ENCODE assay signal across 2 worm cellular contexts in genomic region chrV:731330-731729, ce11.
A peak's percentile ranks its signal among the peaks of the same experiment; 100 is the strongest.
TF ChIP-seq lines count a peak whose summit lies in the region.

No protein-coding gene starts in this region.

TF ChIP-seq in whole organism, L1 larva, 84 proteins besides CTCF, POLR2A, EP300 and RAD21 (continued from another document):
- TF ChIP-seq elt-3 (tag; optimal IDR thresholded peaks at IDR 0.05; lab: Kevin White, UChicago) (peak in 5 of 6 experiments; percentile 16 to 92 (median 65)), F16B12.6 (tag; optimal IDR thresholded peaks at IDR 0.05; lab: Kevin White, UChicago) (no peak), pqm-1 (tag; optimal IDR thresholded peaks at IDR 0.05; lab: Kevin White, UChicago) (peak; percentile 48), unc-130 (tag; optimal IDR thresholded peaks at IDR 0.05; lab: Kevin White, UChicago) (peak; percentile 87), mab-9 (GFP tag; IDR thresholded peaks at IDR 0.05; lab: Robert Waterston, UW) (peak; percentile 71), ceh-82 (tag; optimal IDR thresholded peaks at IDR 0.05; lab: Kevin White, UChicago) (peak; percentile 25 to 51 (median 41)), xbp-1 (tag; optimal IDR thresholded peaks at IDR 0.05; lab: Kevin White, UChicago) (peak; percentile 84), pax-3 (tag; optimal IDR thresholded peaks at IDR 0.05; lab: Kevin White, UChicago) (peak; percentile 75), rnt-1 (tag; optimal IDR thresholded peaks at IDR 0.05; lab: Kevin White, UChicago) (peak; percentile 95), fos-1 (tag; optimal IDR thresholded peaks at IDR 0.05; lab: Kevin White, UChicago) (peak; percentile 18), grh-1 (GFP tag; IDR thresholded peaks at IDR 0.05; lab: Robert Waterston, UW) (peak; percentile 84), snu-23 (GFP tag; optimal IDR thresholded peaks at IDR 0.05; lab: Kevin White, UChicago) (peak; percentile 96), zip-4 (GFP tag; optimal IDR thresholded peaks at IDR 0.05; lab: Kevin White, UChicago) (peak; percentile 52), dsc-1 (tag; optimal IDR thresholded peaks at IDR 0.05; lab: Kevin White, UChicago) (peak; percentile 34), ama-1 (optimal IDR thresholded peaks at IDR 0.05; lab: Kevin White, UChicago) (peak; percentile 72), ceh-8 (GFP tag; optimal IDR thresholded peaks at IDR 0.05; lab: Kevin White, UChicago) (no peak), jun-1 (tag; optimal IDR thresholded peaks at IDR 0.05; lab: Kevin White, UChicago) (peak; percentile 77), nhr-28 (tag; optimal IDR thresholded peaks at IDR 0.05; lab: Kevin White, UChicago) (no peak), nhr-11 (tag; optimal IDR thresholded peaks at IDR 0.05; lab: Kevin White, UChicago) (peak; percentile 77), C16A3.4 (tag; optimal IDR thresholded peaks at IDR 0.05; lab: Kevin White, UChicago) (peak; percentile 86), mef-2 (tag; optimal IDR thresholded peaks at IDR 0.05; lab: Kevin White, UChicago) (peak; percentile 80)
TF ChIP-seq in whole organism, L1 larva: peak in this region for 56.

TF ChIP-seq in whole organism, L4 larva, 104 proteins besides CTCF, POLR2A, EP300 and RAD21 (continued from another document):
- TF ChIP-seq Y105C5A.15 (GFP tag; IDR thresholded peaks at IDR 0.05; lab: Robert Waterston, UW), result no peak
- TF ChIP-seq hlh-11 (tag; optimal IDR thresholded peaks at IDR 0.05; lab: Kevin White, UChicago), result peak; percentile 99
- TF ChIP-seq lin-1 (GFP tag; IDR thresholded peaks at IDR 0.05; lab: Robert Waterston, UW), result peak; percentile 80
